Fruit fly (Drosophila melanogaster) whole organism, embryonic: ENCODE data around the gene Dcps.
A peak's percentile ranks its signal among the peaks of the same experiment; 100 is the strongest.

ENCODE experiments used
- CG11093 ChIP-seq: fragments of 200-800 bp; sonication (Bioruptor generic); IDR thresholded peaks from 3 replicates; pipeline ENCODE4 v1.3.6; 2022; ENCODE audit warnings: missing biosample characterization, missing genetic modification characterization
- CG12744 ChIP-seq: fragments of 200-800 bp; sonication (Bioruptor generic); optimal IDR thresholded peaks from 2 replicates; lab custom pipeline; 2016; ENCODE audit warnings: missing biosample characterization, missing genetic modification characterization
- CG13287 ChIP-seq: fragments of 200-800 bp; sonication (Bioruptor generic); IDR thresholded peaks from 2 replicates; pipeline ENCODE4 v1.3.6; 2022; ENCODE audit warnings: missing biosample characterization, missing genetic modification characterization; ENCODE audit not compliant: partially characterized antibody
- CG13296 ChIP-seq: fragments of 200-800 bp; sonication (Bioruptor generic); optimal IDR thresholded peaks from 3 replicates; lab custom pipeline; 2018; ENCODE audit warnings: missing biosample characterization, mild to moderate bottlenecking, missing genetic modification characterization
- CG13424 ChIP-seq: fragments of 200-800 bp; sonication (Bioruptor generic); optimal IDR thresholded peaks from 2 replicates; lab custom pipeline; 2019; ENCODE audit warnings: missing biosample characterization, mild to moderate bottlenecking, missing genetic modification characterization, moderate library complexity
- CG15073 ChIP-seq: fragments of 200-800 bp; sonication (Bioruptor generic); optimal IDR thresholded peaks from 2 replicates; lab custom pipeline; 2016; ENCODE audit warnings: missing biosample characterization, missing genetic modification characterization
- CG1603 ChIP-seq: fragments of 200-800 bp; sonication (Bioruptor generic); optimal IDR thresholded peaks from 2 replicates; lab custom pipeline; 2019; ENCODE audit warnings: missing biosample characterization, mild to moderate bottlenecking, missing genetic modification characterization, moderate library complexity
- CG17829 ChIP-seq: fragments of 200-800 bp; optimal IDR thresholded peaks from 2 replicates; lab custom pipeline; 2019; ENCODE audit warnings: missing biosample characterization, mild to moderate bottlenecking, missing genetic modification characterization, moderate library complexity
- CG2116 ChIP-seq: fragments of 200-800 bp; sonication (Bioruptor generic); optimal IDR thresholded peaks from 3 replicates; lab custom pipeline; 2018; ENCODE audit warnings: missing biosample characterization, mild to moderate bottlenecking, missing genetic modification characterization
- CG2199 ChIP-seq: fragments of 200-800 bp; sonication (Bioruptor generic); IDR thresholded peaks from 3 replicates; pipeline ENCODE4 v1.3.6; 2022; ENCODE audit warnings: missing biosample characterization, missing genetic modification characterization
- CG2678 ChIP-seq: fragments of 200-800 bp; sonication (Bioruptor generic); optimal IDR thresholded peaks from 3 replicates; lab custom pipeline; 2019; ENCODE audit warnings: missing biosample characterization, mild to moderate bottlenecking, missing genetic modification characterization, moderate library complexity
- CG6683 ChIP-seq: fragments of 200-800 bp; sonication (Bioruptor generic); optimal IDR thresholded peaks from 2 replicates; lab custom pipeline; 2017; ENCODE audit warnings: missing biosample characterization, mild to moderate bottlenecking, missing genetic modification characterization, missing genetic modification reagents
- CG8089 ChIP-seq: fragments of 200-800 bp; sonication (Bioruptor generic); optimal IDR thresholded peaks from 3 replicates; lab custom pipeline; 2016; ENCODE audit warnings: missing biosample characterization, missing genetic modification characterization
- CrebB ChIP-seq: fragments of 200-800 bp; sonication (Bioruptor generic); optimal IDR thresholded peaks from 3 replicates; lab custom pipeline; 2018; ENCODE audit warnings: missing biosample characterization, mild to moderate bottlenecking, missing genetic modification characterization
- Dip2 ChIP-seq: fragments of 200-800 bp; sonication (Bioruptor generic); IDR thresholded peaks from 2 replicates; pipeline ENCODE4 v1.3.6; 2022; ENCODE audit warnings: missing biosample characterization, missing genetic modification characterization
- Dip3 ChIP-seq: fragments of 200-800 bp; sonication (Bioruptor generic); optimal IDR thresholded peaks from 3 replicates; lab custom pipeline; 2016; ENCODE audit warnings: missing biosample characterization, missing genetic modification characterization
- Fer3 ChIP-seq: fragments of 200-800 bp; sonication (Bioruptor generic); optimal IDR thresholded peaks from 2 replicates; lab custom pipeline; 2018; ENCODE audit warnings: missing biosample characterization, mild to moderate bottlenecking, missing genetic modification characterization, moderate library complexity
- Gsc ChIP-seq: fragments of 200-800 bp; sonication (Bioruptor generic); IDR thresholded peaks from 2 replicates; pipeline ENCODE4 v1.3.6; 2022; ENCODE audit warnings: missing biosample characterization, missing genetic modification characterization
- Hand ChIP-seq: fragments of 200-800 bp; sonication (Bioruptor generic); optimal IDR thresholded peaks from 2 replicates; lab custom pipeline; 2017; ENCODE audit warnings: mild to moderate bottlenecking, missing biosample characterization, missing genetic modification reagents, missing genetic modification characterization
- Jarid2 ChIP-seq: fragments of 200-800 bp; sonication (Bioruptor generic); optimal IDR thresholded peaks from 3 replicates; lab custom pipeline; 2017; ENCODE audit warnings: mild to moderate bottlenecking, missing biosample characterization, missing genetic modification reagents, missing genetic modification characterization
- Opbp ChIP-seq: fragments of 200-800 bp; sonication (Bioruptor generic); IDR thresholded peaks from 3 replicates; pipeline ENCODE4 v1.3.6; 2022; ENCODE audit warnings: missing biosample characterization, missing genetic modification characterization; ENCODE audit not compliant: partially characterized antibody
- PHDP ChIP-seq: fragments of 200-800 bp; sonication (Bioruptor generic); optimal IDR thresholded peaks from 3 replicates; lab custom pipeline; 2018; ENCODE audit warnings: missing biosample characterization, mild to moderate bottlenecking, missing genetic modification characterization, moderate library complexity
- Ssrp ChIP-seq: fragments of 200-800 bp; sonication (Bioruptor generic); optimal IDR thresholded peaks from 2 replicates; lab custom pipeline; 2018; ENCODE audit warnings: missing biosample characterization, mild to moderate bottlenecking, missing genetic modification characterization, moderate library complexity
- al ChIP-seq: fragments of 200-800 bp; sonication (Bioruptor generic); IDR thresholded peaks from 2 replicates; pipeline ENCODE4 v1.3.6; 2022; ENCODE audit warnings: missing biosample characterization, missing genetic modification characterization
- aop ChIP-seq: fragments of 200-800 bp; sonication (Bioruptor generic); IDR thresholded peaks from 2 replicates; pipeline ENCODE4 v1.3.6; 2022; ENCODE audit warnings: missing biosample characterization, missing genetic modification characterization
- ase ChIP-seq: fragments of 200-800 bp; sonication (Bioruptor generic); IDR thresholded peaks from 3 replicates; pipeline ENCODE4 v1.3.6; 2022; ENCODE audit warnings: missing biosample characterization, missing genetic modification characterization
- bab2 ChIP-seq: fragments of 200-800 bp; sonication (Bioruptor generic); optimal IDR thresholded peaks from 2 replicates; lab custom pipeline; 2016; ENCODE audit warnings: missing biosample characterization, missing genetic modification characterization
- bigmax ChIP-seq: fragments of 200-800 bp; sonication (Bioruptor generic); optimal IDR thresholded peaks from 2 replicates; lab custom pipeline; 2018; ENCODE audit warnings: missing biosample characterization, mild to moderate bottlenecking, missing genetic modification characterization
- btn ChIP-seq: fragments of 200-800 bp; sonication (Bioruptor generic); optimal IDR thresholded peaks from 2 replicates; lab custom pipeline; 2016; ENCODE audit warnings: missing biosample characterization, missing genetic modification characterization
- cg ChIP-seq: fragments of 200-800 bp; sonication (Bioruptor generic); optimal IDR thresholded peaks from 3 replicates; lab custom pipeline; 2019; ENCODE audit warnings: missing biosample characterization, mild to moderate bottlenecking, missing genetic modification characterization, moderate library complexity
- chinmo ChIP-seq: fragments of 200-800 bp; sonication (Bioruptor generic); IDR thresholded peaks from 4 replicates; pipeline ENCODE4 v1.3.6; 2022; ENCODE audit warnings: missing biosample characterization, missing genetic modification characterization; ENCODE audit not compliant: partially characterized antibody
- corto ChIP-seq: fragments of 200-800 bp; sonication (Bioruptor generic); optimal IDR thresholded peaks from 2 replicates; lab custom pipeline; 2016; ENCODE audit warnings: missing biosample characterization, mild to moderate bottlenecking, missing genetic modification characterization, moderate library complexity
- crp ChIP-seq, 2 experiments: fragments of 200-800 bp; sonication (Bioruptor generic); optimal IDR thresholded peaks; 2 replicates in 1 of 2; 3 replicates in 1 of 2; lab custom pipeline; 2017; ENCODE audit warnings: missing biosample characterization in 2 of 2, missing genetic modification characterization in 2 of 2, mild to moderate bottlenecking in 1 of 2, moderate library complexity in 1 of 2
- ewg ChIP-seq: fragments of 200-800 bp; sonication (Bioruptor generic); optimal IDR thresholded peaks from 3 replicates; lab custom pipeline; 2017; ENCODE audit warnings: mild to moderate bottlenecking, missing biosample characterization, missing genetic modification reagents, missing genetic modification characterization
- gfzf ChIP-seq: fragments of 200-800 bp; sonication (Bioruptor generic); optimal IDR thresholded peaks from 2 replicates; lab custom pipeline; 2016; ENCODE audit warnings: missing biosample characterization, mild to moderate bottlenecking, missing genetic modification characterization, moderate library complexity
- ham ChIP-seq: fragments of 200-800 bp; sonication (Bioruptor generic); IDR thresholded peaks from 2 replicates; pipeline ENCODE4 v1.3.6; 2022; ENCODE audit warnings: missing biosample characterization, missing genetic modification characterization
- her ChIP-seq: fragments of 200-800 bp; sonication (Bioruptor generic); optimal IDR thresholded peaks from 2 replicates; lab custom pipeline; 2016; ENCODE audit warnings: missing biosample characterization, missing genetic modification characterization
- klu ChIP-seq: fragments of 200-800 bp; sonication (Bioruptor generic); IDR thresholded peaks from 2 replicates; pipeline ENCODE4 v1.3.6; 2022; ENCODE audit warnings: missing biosample characterization, missing genetic modification characterization
- mirr ChIP-seq: fragments of 200-800 bp; sonication (Bioruptor generic); optimal IDR thresholded peaks from 3 replicates; lab custom pipeline; 2018; ENCODE audit warnings: missing biosample characterization, mild to moderate bottlenecking, missing genetic modification characterization
- pfk ChIP-seq: fragments of 200-800 bp; sonication (Bioruptor generic); optimal IDR thresholded peaks from 2 replicates; lab custom pipeline; 2018; ENCODE audit warnings: missing biosample characterization, mild to moderate bottlenecking, missing genetic modification characterization, moderate library complexity
- rib ChIP-seq: fragments of 200-800 bp; sonication (Bioruptor generic); IDR thresholded peaks from 2 replicates; pipeline ENCODE4 v1.3.6; 2022; ENCODE audit warnings: missing biosample characterization, missing genetic modification characterization
- sd ChIP-seq: fragments of 200-800 bp; sonication (Bioruptor generic); optimal IDR thresholded peaks from 3 replicates; lab custom pipeline; 2018; ENCODE audit warnings: missing biosample characterization, mild to moderate bottlenecking, missing genetic modification characterization, moderate library complexity
- seq ChIP-seq: fragments of 200-800 bp; sonication (Bioruptor generic); IDR thresholded peaks from 2 replicates; pipeline ENCODE4 v1.3.6; 2022; ENCODE audit warnings: missing biosample characterization, missing genetic modification characterization
- sim ChIP-seq: fragments of 200-800 bp; sonication (Bioruptor generic); IDR thresholded peaks from 2 replicates; pipeline ENCODE4 v1.3.6; 2022; ENCODE audit warnings: missing biosample characterization, missing genetic modification characterization
- slp2 ChIP-seq: fragments of 200-800 bp; sonication (Bioruptor generic); optimal IDR thresholded peaks from 2 replicates; lab custom pipeline; 2016; ENCODE audit warnings: missing biosample characterization, missing genetic modification characterization
- tap ChIP-seq: fragments of 200-800 bp; optimal IDR thresholded peaks from 3 replicates; lab custom pipeline; 2019; ENCODE audit warnings: missing biosample characterization, mild to moderate bottlenecking, missing genetic modification characterization, moderate library complexity
- toy ChIP-seq: fragments of 200-800 bp; sonication (Bioruptor generic); IDR thresholded peaks from 2 replicates; pipeline ENCODE4 v1.3.6; 2022; ENCODE audit warnings: missing biosample characterization, missing genetic modification characterization

Gene Dcps

DNA sequence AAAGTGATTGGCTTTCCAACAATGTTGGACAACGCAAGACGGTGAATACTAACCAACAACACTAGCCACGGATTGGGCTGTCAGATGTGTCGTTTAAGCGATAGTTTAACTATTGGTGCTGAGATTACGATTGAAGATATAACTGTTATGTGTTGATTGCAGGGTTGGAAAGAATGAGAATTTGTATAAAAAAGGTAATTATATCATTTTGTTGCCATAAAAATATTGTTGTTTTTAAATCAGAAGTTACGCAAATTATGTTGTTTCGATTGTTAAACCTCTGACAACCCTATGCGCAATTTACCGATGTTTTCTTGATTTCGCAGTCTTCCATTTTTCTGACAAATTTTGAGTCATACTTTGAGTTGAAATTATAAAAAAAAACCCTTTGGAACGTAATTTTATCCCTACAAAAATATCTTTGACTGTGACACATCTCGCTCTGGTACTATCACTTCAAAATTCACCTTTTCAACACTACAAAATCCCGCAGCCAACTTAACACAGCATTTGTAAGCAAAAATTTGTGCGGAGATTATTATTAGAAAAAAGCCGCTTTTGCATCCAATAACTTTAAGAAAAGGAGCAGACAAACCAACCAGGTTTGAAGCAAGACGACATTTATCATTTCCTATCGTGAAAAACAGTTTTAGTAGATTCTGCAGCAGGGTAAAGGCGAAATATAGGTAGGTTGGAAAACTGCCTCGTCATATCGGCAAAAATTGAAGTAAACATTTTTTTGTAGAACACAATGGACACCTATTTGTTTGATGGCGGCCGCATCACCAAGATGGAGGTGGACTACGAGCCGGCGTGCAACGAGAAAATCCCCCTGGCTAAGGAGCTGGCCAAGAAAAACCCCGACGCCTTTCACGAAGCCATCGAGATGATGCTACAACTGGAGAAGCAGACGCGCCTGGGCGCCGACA is 34.7 kb upstream of the Dcps start, which contains the start of the genes Hat1 and Rpn5 (continued):
- no peak for TF ChIP-seq aop
- TF ChIP-seq cg (GFP tag; lab: Kevin White, UChicago) = no peak
- peak; percentile 78 for TF ChIP-seq her (GFP tag; lab: Kevin White, UChicago)
- peak; percentile 71 for TF ChIP-seq CG13424 (tag; lab: Kevin White, UChicago)
- TF ChIP-seq CG12744 (GFP tag; lab: Kevin White, UChicago) = peak; percentile 81
- peak; percentile 75 for TF ChIP-seq CG2116 (GFP tag; lab: Kevin White, UChicago)
- peak; percentile 98 for TF ChIP-seq Opbp (GFP tag; lab: Robert Waterston, UW)
- peak; percentile 27 for TF ChIP-seq CG6683
- peak; percentile 71 for TF ChIP-seq corto (GFP tag; lab: Kevin White, UChicago)
- TF ChIP-seq al = peak; percentile 60; the same call in 1 of the 2 replicates
- TF ChIP-seq sd = no peak
- TF ChIP-seq CG17829 (tag; lab: Kevin White, UChicago) = peak; percentile 68
- TF ChIP-seq rib (GFP tag; lab: Robert Waterston, UW) = 0 out of 2 replicates have a peak, but pooled peaks have one; percentile 10
- no peak for TF ChIP-seq bigmax (GFP tag; lab: Kevin White, UChicago)
- TF ChIP-seq CG13287 = peak; percentile 83
- TF ChIP-seq bab2 (GFP tag; lab: Kevin White, UChicago) = peak; percentile 91
- TF ChIP-seq ewg = peak; percentile 67
- 0 out of 2 replicates have a peak, but pooled peaks have one; percentile 33 for TF ChIP-seq ham
- TF ChIP-seq toy (GFP tag; lab: Robert Waterston, UW) = peak; percentile 36; the same call in 1 of the 2 replicates
- TF ChIP-seq mirr (GFP tag; lab: Kevin White, UChicago) = peak; percentile 23
- peak in 1 of 2 experiments; percentile 51 for TF ChIP-seq crp (GFP tag; optimal IDR thresholded peaks at IDR 0.05; lab: Kevin White, UChicago)
- peak; percentile 35 for TF ChIP-seq tap (tag; lab: Kevin White, UChicago)
- no peak for TF ChIP-seq pfk
- no peak for TF ChIP-seq chinmo (GFP tag; lab: Robert Waterston, UW)
- TF ChIP-seq PHDP (tag; lab: Kevin White, UChicago) = peak; percentile 66
- TF ChIP-seq Hand (GFP tag; lab: Kevin White, UChicago) = no peak
- TF ChIP-seq CG1603 (tag; lab: Kevin White, UChicago) = peak; percentile 65
- peak; percentile 51; the same call in 1 of the 3 replicates for TF ChIP-seq ase (GFP tag; lab: Robert Waterston, UW)
- peak; percentile 38 for TF ChIP-seq gfzf (GFP tag; lab: Kevin White, UChicago)
- TF ChIP-seq Gsc (GFP tag; lab: Robert Waterston, UW) = 0 out of 2 replicates have a peak, but pooled peaks have one; percentile 7
- TF ChIP-seq CG15073 (GFP tag; lab: Kevin White, UChicago) = peak; percentile 32
- TF ChIP-seq Fer3 (tag; lab: Kevin White, UChicago) = peak; percentile 56
- TF ChIP-seq seq = peak; percentile 44; the same call in 1 of the 2 replicates
- no peak for TF ChIP-seq Jarid2
- peak; percentile 74 for TF ChIP-seq Ssrp (tag; lab: Kevin White, UChicago)
- TF ChIP-seq klu = peak; percentile 74; the same call in 1 of the 2 replicates
- peak; percentile 87 for TF ChIP-seq CG8089 (GFP tag; lab: Kevin White, UChicago)
- peak; percentile 90 for TF ChIP-seq Dip3 (GFP tag; lab: Kevin White, UChicago)
- TF ChIP-seq slp2 (GFP tag; lab: Kevin White, UChicago) = peak; percentile 87
- no peak for TF ChIP-seq sim (GFP tag; lab: Robert Waterston, UW)
- TF ChIP-seq CG2678 (tag; lab: Kevin White, UChicago) = peak; percentile 80
- TF ChIP-seq CrebB = peak; percentile 1
- TF ChIP-seq CG2199 (GFP tag; lab: Robert Waterston, UW) = no peak
- TF ChIP-seq CG11093 (GFP tag; lab: Robert Waterston, UW) = peak; percentile 62; the same call in 1 of the 3 replicates
- TF ChIP-seq btn = peak; percentile 50
- no peak for TF ChIP-seq Dip2 (GFP tag; lab: Robert Waterston, UW)
- peak; percentile 52 for TF ChIP-seq CG13296 (GFP tag; lab: Kevin White, UChicago)
